Worm (Caenorhabditis elegans) whole organism, L4/young adult: ENCODE data around the gene ZC155.4.

Source experiments
- dao-5 ChIP-seq: sonication (generic microtip); optimal IDR thresholded peaks from 2 replicates; lab custom pipeline; 2016; ENCODE audit warnings: missing genotype, missing genetic modification characterization, moderate library complexity, missing compliant biosample characterization
- him-1 ChIP-seq: sonication (generic microtip); optimal IDR thresholded peaks from 2 replicates; lab custom pipeline; 2016; ENCODE audit warnings: missing genotype, missing genetic modification reagents, missing genetic modification characterization, missing compliant biosample characterization

DNA sequence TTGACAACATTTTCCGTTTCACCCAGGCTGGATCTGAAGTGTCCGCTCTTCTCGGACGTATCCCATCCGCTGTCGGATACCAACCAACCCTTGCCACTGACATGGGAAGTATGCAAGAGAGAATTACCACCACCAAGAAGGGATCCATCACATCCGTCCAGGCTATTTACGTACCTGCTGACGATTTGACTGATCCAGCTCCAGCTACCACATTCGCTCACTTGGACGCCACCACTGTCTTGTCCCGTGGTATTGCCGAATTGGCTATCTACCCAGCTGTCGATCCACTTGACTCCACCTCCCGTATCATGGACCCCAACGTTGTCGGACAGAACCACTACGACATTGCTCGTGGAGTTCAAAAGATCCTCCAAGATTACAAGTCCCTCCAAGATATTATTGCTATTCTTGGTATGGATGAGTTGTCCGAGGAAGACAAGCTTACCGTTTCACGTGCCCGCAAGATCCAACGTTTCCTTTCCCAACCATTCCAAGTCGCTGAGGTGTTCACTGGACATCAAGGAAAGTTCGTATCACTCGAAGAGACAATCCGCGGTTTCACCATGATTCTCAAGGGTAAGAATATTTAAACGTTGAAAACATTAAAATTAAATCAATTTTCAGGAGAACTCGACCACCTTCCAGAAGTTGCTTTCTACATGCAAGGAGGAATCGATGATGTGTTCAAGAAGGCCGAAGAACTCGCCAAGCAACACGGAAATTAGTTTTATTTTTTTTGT, 14.4 kb upstream of the ZC155.4 start:
- TF ChIP-seq him-1 (tag; lab: Kevin White, UChicago) (no peak), dao-5 (tag; lab: Kevin White, UChicago) (no peak)
